Fruit fly (Drosophila melanogaster) whole organism: ENCODE results near the gene gwl.

Experiments used
- EcR ChIP-seq, 2 experiments: fragments of >200 bp; optimal IDR thresholded peaks; 2 replicates each; lab custom pipeline; 2017; ENCODE audit warnings: missing biosample characterization in 2 of 2, missing genetic modification characterization in 2 of 2, missing genetic modification reagents in 2 of 2
- psq ChIP-seq: fragments of >200 bp; optimal IDR thresholded peaks from 2 replicates; lab custom pipeline; 2017

- TF ChIP-seq EcR (GFP tag; optimal IDR thresholded peaks at IDR 0.05; lab: Kevin White, UChicago) (no peak), psq (lab: Kevin White, UChicago) (no peak)
Measured at dm6 chr3R:18726334-18726733, 19.8 kb upstream of the gwl start, which contains the start of gene CG7714.
